Worm (Caenorhabditis elegans) whole organism, L3 larva: ENCODE measurements around the gene ivd-1.

Source experiments
- ceh-28 ChIP-seq: fragments of 150-350 bp; optimal IDR thresholded peaks from 2 replicates; lab custom pipeline; 2014; ENCODE audit warnings: missing biosample characterization, missing genetic modification reagents, missing genetic modification characterization
- elt-2 ChIP-seq: sonication (generic microtip); optimal IDR thresholded peaks from 2 replicates; lab custom pipeline; 2016; ENCODE audit warnings: missing genetic modification reagents, mild to moderate bottlenecking, missing genetic modification characterization, missing compliant biosample characterization
- nhr-25 ChIP-seq: sonication (generic microtip); optimal IDR thresholded peaks from 2 replicates; lab custom pipeline; 2017; ENCODE audit warnings: missing biosample characterization, missing genetic modification characterization
- pha-4 ChIP-seq: fragments of 150-350 bp; optimal IDR thresholded peaks from 2 replicates; lab custom pipeline; 2014; ENCODE audit warnings: missing biosample characterization, missing genetic modification reagents, missing genetic modification characterization
- snpc-4 ChIP-seq: fragments of 150-350 bp; optimal IDR thresholded peaks from 2 replicates; lab custom pipeline; 2014; ENCODE audit warnings: missing biosample characterization, missing genetic modification characterization
- unc-39 ChIP-seq: sonication (generic microtip); optimal IDR thresholded peaks from 4 replicates; lab custom pipeline; 2017; ENCODE audit warnings: missing biosample characterization, missing genetic modification characterization
- ztf-11 ChIP-seq: fragments of 150-350 bp; optimal IDR thresholded peaks from 2 replicates; lab custom pipeline; 2014; ENCODE audit warnings: missing biosample characterization, missing genetic modification characterization

ce11 chrIV:5110391-5110930, 21.8 kb upstream of the ivd-1 start:
- TF ChIP-seq elt-2 (no peak), snpc-4 (tag; lab: Kevin White, UChicago) (no peak), ztf-11 (tag; lab: Kevin White, UChicago) (no peak), nhr-25 (no peak), ceh-28 (tag; lab: Kevin White, UChicago) (no peak), pha-4 (tag; lab: Kevin White, UChicago) (no peak), unc-39 (tag; lab: Kevin White, UChicago) (no peak)
